Worm (Caenorhabditis elegans) whole organism, L1 larva: ENCODE data around the gene Y53G8B.2.

ENCODE experiments used
- alr-1 ChIP-seq: fragments of 200-800 bp; sonication (Bioruptor generic); optimal IDR thresholded peaks from 2 replicates; lab custom pipeline; 2018; ENCODE audit warnings: borderline replicate concordance, mild to moderate bottlenecking, missing genetic modification characterization, missing compliant biosample characterization
- blmp-1 ChIP-seq: fragments of 150-350 bp; optimal IDR thresholded peaks from 2 replicates; lab custom pipeline; 2014; ENCODE audit warnings: missing biosample characterization, missing genetic modification characterization
- ces-1 ChIP-seq: fragments of 150-350 bp; optimal IDR thresholded peaks from 2 replicates; lab custom pipeline; 2014; ENCODE audit warnings: missing biosample characterization, missing genetic modification reagents, missing genetic modification characterization
- egl-27 ChIP-seq, 2 experiments: fragments of 150-350 bp in 1 of 2; sonication (generic microtip); optimal IDR thresholded peaks; 3 replicates each; lab custom pipeline; 2017 to 2018; ENCODE audit warnings: missing biosample characterization in 2 of 2, missing genetic modification characterization in 2 of 2, missing genetic modification reagents in 2 of 2
- elt-3 ChIP-seq, 6 experiments: fragments of 150-350 bp in 1 of 6; sonication (generic microtip); optimal IDR thresholded peaks; 2 replicates each; lab custom pipeline; 2017 to 2018; ENCODE audit warnings: missing biosample characterization in 6 of 6, missing genetic modification characterization in 6 of 6, inconsistent platforms in 1 of 6
- fkh-10 ChIP-seq: sonication (generic microtip); optimal IDR thresholded peaks from 2 replicates; lab custom pipeline; 2017; ENCODE audit warnings: missing biosample characterization, missing genetic modification reagents, missing genetic modification characterization
- fkh-8 ChIP-seq: sonication (generic microtip); optimal IDR thresholded peaks from 2 replicates; lab custom pipeline; 2016; ENCODE audit warnings: mild to moderate bottlenecking, missing genetic modification characterization, missing compliant biosample characterization
- fos-1 ChIP-seq: fragments of 150-350 bp; optimal IDR thresholded peaks from 2 replicates; lab custom pipeline; 2014; ENCODE audit warnings: missing biosample characterization, missing genetic modification characterization
- hlh-17 ChIP-seq: fragments of 200-800 bp; sonication (Bioruptor generic); optimal IDR thresholded peaks from 2 replicates; lab custom pipeline; 2018; ENCODE audit warnings: missing genetic modification characterization, mild to moderate bottlenecking, missing compliant biosample characterization, moderate library complexity, borderline replicate concordance
- isw-1 ChIP-seq: fragments of 200-800 bp; sonication (Bioruptor generic); IDR thresholded peaks from 2 replicates; pipeline ENCODE4 v1.3.6; 2022; ENCODE audit warnings: missing genetic modification characterization, missing compliant biosample characterization
- nhr-237 ChIP-seq: fragments of 150-350 bp; optimal IDR thresholded peaks from 2 replicates; lab custom pipeline; 2014; ENCODE audit warnings: missing biosample characterization, missing genetic modification characterization
- nhr-47 ChIP-seq: sonication (generic microtip); optimal IDR thresholded peaks from 2 replicates; lab custom pipeline; 2016; ENCODE audit warnings: mild to moderate bottlenecking, missing genetic modification characterization, moderate library complexity, missing compliant biosample characterization
- zip-4 ChIP-seq: fragments of 200-800 bp; sonication (Bioruptor generic); optimal IDR thresholded peaks from 2 replicates; lab custom pipeline; 2018; ENCODE audit warnings: mild to moderate bottlenecking, missing genetic modification characterization, moderate library complexity, missing compliant biosample characterization

DNA sequence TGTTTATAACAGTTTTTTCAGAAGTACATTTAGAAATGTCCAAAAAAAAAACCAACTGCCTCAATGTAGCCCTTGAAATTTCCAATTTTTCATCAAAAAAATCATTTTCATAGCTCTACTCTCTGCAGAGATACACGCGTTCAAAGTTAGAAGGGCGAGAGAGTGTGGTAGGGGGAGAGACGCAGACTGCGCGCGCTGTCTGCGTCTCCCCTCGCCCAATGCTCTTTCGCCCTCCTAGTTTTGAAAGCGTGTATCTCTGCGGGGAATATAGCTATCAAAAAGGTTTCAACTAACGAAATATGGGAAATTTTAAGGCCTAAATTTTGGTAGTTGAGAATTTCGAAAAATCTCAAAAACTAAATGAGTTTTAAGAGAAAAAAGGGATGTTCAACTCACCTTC lies 40.2 kb downstream of the Y53G8B.2 start:
- TF ChIP-seq nhr-47 (tag; lab: Kevin White, UChicago) (no peak), blmp-1 (tag; lab: Kevin White, UChicago) (no peak), egl-27 (tag; optimal IDR thresholded peaks at IDR 0.05; lab: Kevin White, UChicago) (no peak), zip-4 (GFP tag; lab: Kevin White, UChicago) (no peak), alr-1 (tag; lab: Kevin White, UChicago) (no peak), elt-3 (tag; optimal IDR thresholded peaks at IDR 0.05; lab: Kevin White, UChicago) (no peak), fkh-8 (tag; lab: Kevin White, UChicago) (no peak), fkh-10 (GFP tag; lab: Kevin White, UChicago) (no peak), fos-1 (tag; lab: Kevin White, UChicago) (no peak), hlh-17 (GFP tag; lab: Kevin White, UChicago) (no peak), isw-1 (GFP tag; lab: Robert Waterston, UW) (no peak), ces-1 (GFP tag; lab: Kevin White, UChicago) (no peak), nhr-237 (tag; lab: Kevin White, UChicago) (no peak)
